Worm (Caenorhabditis elegans): Measurements from ENCODE around the gene npr-35.

Gene npr-35

ce11 chrIV:7743539-7743938 is at the start of gene npr-35:
TSS of gene npr-35 (plus strand) at chrIV:7743839.
- TF ChIP-seq B0310.2 (tag; optimal IDR thresholded peaks at IDR 0.05) (no peak), tbx-11 (GFP tag; IDR thresholded peaks at IDR 0.05) (no peak), tra-4 (tag; optimal IDR thresholded peaks at IDR 0.05) (no peak), hmbx-1 (tag; optimal IDR thresholded peaks at IDR 0.05) (no peak), aly-1 (tag; optimal IDR thresholded peaks at IDR 0.05) (no peak), F13C5.2 (tag; optimal IDR thresholded peaks at IDR 0.05) (no peak), ama-1 (optimal IDR thresholded peaks at IDR 0.05) (no peak), ceh-13 (GFP tag; optimal IDR thresholded peaks at IDR 0.05) (no peak), hmg-4 (GFP tag; optimal IDR thresholded peaks at IDR 0.05) (no peak), pes-1 (GFP tag; IDR thresholded peaks at IDR 0.05) (no peak), sea-1 (GFP tag; conservative IDR thresholded peaks at IDR 0.05) (no peak), flt-1 (GFP tag; IDR thresholded peaks at IDR 0.05) (no peak), ets-7 (tag; optimal IDR thresholded peaks at IDR 0.05) (no peak), scrt-1 (GFP tag; IDR thresholded peaks at IDR 0.05) (no peak), tbx-37 (GFP tag; conservative IDR thresholded peaks at IDR 0.05) (no peak), ceh-36 (tag; optimal IDR thresholded peaks at IDR 0.05) (no peak), hnd-1 (tag; optimal IDR thresholded peaks at IDR 0.05) (no peak)

DNA sequence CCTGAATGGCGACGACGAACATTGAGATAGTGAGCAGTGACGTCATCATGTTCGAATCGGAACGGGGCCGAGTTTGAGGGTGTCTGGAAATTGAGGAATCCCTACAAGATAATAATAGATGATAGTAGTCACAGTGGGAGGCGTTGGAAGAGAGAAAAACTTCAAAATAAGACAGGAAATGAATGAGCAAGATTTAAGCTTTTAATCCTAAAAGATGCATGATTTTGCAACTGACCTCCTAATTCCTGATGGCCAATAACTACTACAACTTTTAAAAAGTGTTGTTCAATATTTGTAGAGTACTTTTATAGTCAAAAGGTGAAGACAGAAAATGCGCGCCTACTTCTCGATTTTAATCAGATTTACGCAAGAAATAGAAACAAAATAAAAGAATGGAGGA is 45.3 kb upstream of the npr-35 start, which contains the start of gene flp-13:
Gene flp-13, minus strand, starts transcription at position 101 of the 400 bp plus-strand sequence.
- TF ChIP-seq ama-1 (optimal IDR thresholded peaks at IDR 0.05) (no peak), ets-7 (tag; optimal IDR thresholded peaks at IDR 0.05) (no peak), B0310.2 (tag; optimal IDR thresholded peaks at IDR 0.05) (no peak), tbx-37 (GFP tag; conservative IDR thresholded peaks at IDR 0.05) (no peak)

DNA sequence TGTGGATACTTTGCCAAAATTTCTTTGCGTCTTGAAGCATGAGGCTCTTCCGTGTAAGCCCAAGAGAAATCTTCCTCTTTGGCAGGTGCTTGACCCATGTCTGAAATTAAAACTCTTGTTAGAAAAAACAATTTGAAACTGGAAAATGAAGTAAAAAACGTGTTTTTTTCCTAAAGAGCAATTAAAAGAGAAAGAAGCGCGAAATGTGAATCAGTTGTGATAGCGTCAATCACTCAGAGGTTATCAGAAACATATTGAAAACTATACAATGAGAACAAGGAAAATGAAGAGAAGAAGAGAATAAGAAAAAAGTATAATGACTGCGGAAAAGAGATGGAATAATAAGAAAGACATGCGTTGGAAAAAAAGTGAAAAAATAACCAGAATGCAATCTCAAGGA is 36.8 kb upstream of the npr-35 start, which contains the start of gene F33D4.4:
Gene F33D4.4, minus strand, starts transcription at position 101 of the 400 bp plus-strand sequence.
- no peak for TF ChIP-seq ceh-13 (GFP tag; optimal IDR thresholded peaks at IDR 0.05)

DNA sequence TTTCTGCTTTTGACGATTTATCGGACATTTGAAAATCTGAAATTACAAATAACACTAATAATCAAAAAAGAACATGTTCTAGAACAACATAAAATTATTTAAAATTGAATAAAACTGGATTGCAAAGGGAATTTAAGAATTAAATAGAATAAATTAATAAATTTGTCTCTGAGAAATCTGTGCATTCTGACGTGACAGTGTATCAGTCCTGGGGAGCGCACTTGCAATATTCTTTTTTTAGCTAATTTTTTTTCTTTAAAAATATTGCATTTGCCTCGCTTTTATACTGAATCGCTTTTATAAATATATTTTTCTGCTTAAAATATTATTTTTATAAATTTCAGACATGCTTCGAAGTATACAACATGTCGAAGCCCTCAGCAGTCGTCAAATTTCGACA is 33.9 kb upstream of the npr-35 start, which contains the start of the genes mrpl-1, emc-6 and mrps-24:
Gene mrpl-1, minus strand, starts transcription at position 1 of the 400 bp plus-strand sequence.
Gene emc-6, minus strand, starts transcription at position 36 of the 400 bp plus-strand sequence.
Gene mrps-24, plus strand, starts transcription at position 345 of the 400 bp plus-strand sequence.
- TF ChIP-seq F13C5.2 (tag; optimal IDR thresholded peaks at IDR 0.05) (peak; percentile 27), tra-4 (tag; optimal IDR thresholded peaks at IDR 0.05) (no peak)

- no peak for TF ChIP-seq hmg-4 (GFP tag; optimal IDR thresholded peaks at IDR 0.05)
- TF ChIP-seq aly-1 (tag; optimal IDR thresholded peaks at IDR 0.05): no peak
- TF ChIP-seq hmbx-1 (tag; optimal IDR thresholded peaks at IDR 0.05): no peak
- no peak for TF ChIP-seq tbx-11 (GFP tag; IDR thresholded peaks at IDR 0.05)
- TF ChIP-seq ceh-36 (tag; optimal IDR thresholded peaks at IDR 0.05): no peak
- no peak for TF ChIP-seq F13C5.2 (tag; optimal IDR thresholded peaks at IDR 0.05)
- TF ChIP-seq scrt-1 (GFP tag; IDR thresholded peaks at IDR 0.05): no peak
- TF ChIP-seq ceh-13 (GFP tag; optimal IDR thresholded peaks at IDR 0.05): no peak
- TF ChIP-seq sea-1 (GFP tag; conservative IDR thresholded peaks at IDR 0.05): no peak
- no peak for TF ChIP-seq B0310.2 (tag; optimal IDR thresholded peaks at IDR 0.05)
Observed at ce11 chrIV:7710824-7711223, 32.8 kb upstream of the npr-35 start, which contains the start of gene nhr-8. TSS of gene nhr-8 (plus strand) at chrIV:7710983.

DNA sequence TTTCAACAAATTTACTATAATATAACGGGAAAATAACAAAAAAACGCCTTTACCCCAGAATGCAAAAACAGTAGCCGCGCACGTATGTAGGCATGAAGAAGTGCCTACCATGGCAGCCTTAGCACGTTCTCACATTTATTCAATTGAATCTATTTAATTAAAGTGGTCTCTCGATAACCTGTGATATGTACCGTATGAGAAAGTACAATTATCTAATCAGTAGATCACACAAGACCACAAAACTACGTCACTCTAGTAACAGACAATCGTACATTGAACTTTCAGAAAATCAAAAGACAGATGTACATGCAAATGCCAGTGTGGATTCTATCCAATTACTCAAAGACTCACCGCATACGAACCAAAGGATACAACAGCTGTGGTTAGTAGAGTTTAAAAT is 31.4 kb upstream of the npr-35 start:
- no peak for TF ChIP-seq tbx-37 (GFP tag; conservative IDR thresholded peaks at IDR 0.05)

DNA sequence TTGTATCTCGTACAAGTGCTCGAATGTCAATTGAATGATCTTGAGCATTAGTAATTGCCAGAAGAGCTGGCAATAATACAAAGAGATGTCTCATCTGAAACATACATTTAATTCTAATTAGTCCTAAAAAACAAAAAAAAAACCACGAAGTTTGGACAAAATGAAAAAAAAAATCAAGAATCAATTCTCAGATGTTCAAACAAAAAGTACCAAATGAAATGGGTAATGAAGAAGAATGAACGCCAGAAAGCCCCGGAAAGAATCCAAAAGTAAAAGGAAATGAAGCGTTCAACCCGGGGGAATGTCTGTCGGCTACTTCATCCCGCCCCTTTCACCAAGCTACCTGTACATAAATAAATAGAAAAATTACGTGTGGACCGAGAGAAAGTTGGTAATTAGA is 25.7 kb upstream of the npr-35 start, which contains the start of gene F33D4.6:
Gene F33D4.6, minus strand, starts transcription at position 101 of the 400 bp plus-strand sequence.
- no peak for TF ChIP-seq tra-4 (tag; optimal IDR thresholded peaks at IDR 0.05)

DNA sequence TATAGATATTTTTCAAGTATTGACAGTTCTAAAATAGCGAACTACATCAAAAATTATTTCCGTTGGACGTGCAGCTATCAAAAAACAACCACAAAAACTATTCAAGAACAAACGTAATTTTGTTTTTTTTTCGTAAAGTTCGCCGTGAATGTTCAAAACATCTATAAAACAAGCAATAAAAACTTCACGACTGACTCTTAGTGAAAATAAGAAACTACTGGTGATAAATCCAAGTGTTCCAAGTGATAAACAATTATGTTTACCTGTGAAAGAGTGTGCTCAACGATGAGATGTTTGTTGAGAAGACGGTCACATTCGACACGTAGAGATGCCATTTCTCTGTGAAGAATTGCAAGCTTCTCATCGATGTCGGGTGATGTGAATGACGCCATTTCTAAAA is 20.8 kb upstream of the npr-35 start, which contains the start of gene C50F7.6:
Gene C50F7.6, minus strand, starts transcription at position 394 of the 400 bp plus-strand sequence.
- TF ChIP-seq scrt-1 (GFP tag; IDR thresholded peaks at IDR 0.05) (no peak), hmbx-1 (tag; optimal IDR thresholded peaks at IDR 0.05) (no peak), sea-1 (GFP tag; conservative IDR thresholded peaks at IDR 0.05) (no peak), tbx-11 (GFP tag; IDR thresholded peaks at IDR 0.05) (no peak), tra-4 (tag; optimal IDR thresholded peaks at IDR 0.05) (no peak), ceh-36 (tag; optimal IDR thresholded peaks at IDR 0.05) (no peak), ets-7 (tag; optimal IDR thresholded peaks at IDR 0.05) (no peak), aly-1 (tag; optimal IDR thresholded peaks at IDR 0.05) (no peak), ama-1 (optimal IDR thresholded peaks at IDR 0.05) (no peak), hmg-4 (GFP tag; optimal IDR thresholded peaks at IDR 0.05) (no peak), B0310.2 (tag; optimal IDR thresholded peaks at IDR 0.05) (no peak), tbx-37 (GFP tag; conservative IDR thresholded peaks at IDR 0.05) (no peak), flt-1 (GFP tag; IDR thresholded peaks at IDR 0.05) (no peak), ceh-13 (GFP tag; optimal IDR thresholded peaks at IDR 0.05) (no peak), pes-1 (GFP tag; IDR thresholded peaks at IDR 0.05) (no peak), hnd-1 (tag; optimal IDR thresholded peaks at IDR 0.05) (no peak), F13C5.2 (tag; optimal IDR thresholded peaks at IDR 0.05) (no peak)

DNA sequence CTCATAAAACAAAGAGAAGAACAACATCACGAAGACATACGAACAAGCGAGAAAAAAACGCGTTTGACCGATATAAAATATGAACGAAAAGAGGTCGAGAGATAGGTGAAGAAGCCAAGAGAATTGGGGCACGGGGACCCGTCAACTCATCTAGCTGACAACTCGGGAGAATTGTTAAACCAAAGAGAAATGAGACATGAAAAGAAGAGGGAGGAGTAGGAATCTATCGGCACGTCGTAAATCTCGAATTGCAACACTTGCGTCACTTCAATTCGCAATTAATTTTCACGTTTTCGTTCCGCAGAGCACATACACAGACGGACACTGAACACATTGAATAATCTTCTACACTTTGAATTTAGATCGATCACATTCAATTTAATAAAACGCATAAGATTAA is 20.1 kb upstream of the npr-35 start:
- TF ChIP-seq tbx-37 (GFP tag; conservative IDR thresholded peaks at IDR 0.05) (no peak), sea-1 (GFP tag; conservative IDR thresholded peaks at IDR 0.05) (no peak), hnd-1 (tag; optimal IDR thresholded peaks at IDR 0.05) (no peak), scrt-1 (GFP tag; IDR thresholded peaks at IDR 0.05) (no peak), F13C5.2 (tag; optimal IDR thresholded peaks at IDR 0.05) (no peak), B0310.2 (tag; optimal IDR thresholded peaks at IDR 0.05) (no peak), hmbx-1 (tag; optimal IDR thresholded peaks at IDR 0.05) (no peak), flt-1 (GFP tag; IDR thresholded peaks at IDR 0.05) (no peak), hmg-4 (GFP tag; optimal IDR thresholded peaks at IDR 0.05) (no peak), tra-4 (tag; optimal IDR thresholded peaks at IDR 0.05) (no peak), ceh-13 (GFP tag; optimal IDR thresholded peaks at IDR 0.05) (no peak), ceh-36 (tag; optimal IDR thresholded peaks at IDR 0.05) (no peak)
